Worm (Caenorhabditis elegans): ENCODE results near the gene srz-83.

srz-83 gene

ce11 chrIV:3551777-3552462, 47.7 kb downstream of the srz-83 start:
- TF ChIP-seq ztf-23 (GFP tag; IDR thresholded peaks at IDR 0.05): peak; percentile 61; the same call in 1 of the 2 replicates
- TF ChIP-seq med-1 (GFP tag; optimal IDR thresholded peaks at IDR 0.05; ENCODE audit: insufficient read depth): no peak
- TF ChIP-seq cog-1 (tag; optimal IDR thresholded peaks at IDR 0.05): peak; percentile 26
- TF ChIP-seq T22C8.4 (GFP tag; IDR thresholded peaks at IDR 0.05): peak; percentile 27; the same call in 1 of the 2 replicates
- 0 out of 2 replicates have a peak, but pooled peaks have one; percentile 26 for TF ChIP-seq klf-2 (GFP tag; conservative IDR thresholded peaks at IDR 0.05)
- TF ChIP-seq ref-1 (GFP tag; conservative IDR thresholded peaks at IDR 0.05): peak; percentile 65; the same call in 1 of the 2 replicates
- TF ChIP-seq tab-1 (GFP tag; IDR thresholded peaks at IDR 0.05): peak; percentile 85
- TF ChIP-seq flt-1 (GFP tag; IDR thresholded peaks at IDR 0.05): peak; percentile 91
- peak; percentile 65; the same call in 1 of the 2 replicates for TF ChIP-seq ztf-29 (GFP tag; IDR thresholded peaks at IDR 0.05)

ce11 chrIV:3552933-3553332, 48.7 kb downstream of the srz-83 start:
- TF ChIP-seq med-1 (GFP tag; optimal IDR thresholded peaks at IDR 0.05; ENCODE audit: insufficient read depth): no peak
- no peak for TF ChIP-seq flt-1 (GFP tag; IDR thresholded peaks at IDR 0.05)
- no peak for TF ChIP-seq klf-2 (GFP tag; conservative IDR thresholded peaks at IDR 0.05)
- no peak for TF ChIP-seq ztf-29 (GFP tag; IDR thresholded peaks at IDR 0.05)
- no peak for TF ChIP-seq cog-1 (tag; optimal IDR thresholded peaks at IDR 0.05)
- TF ChIP-seq T22C8.4 (GFP tag; IDR thresholded peaks at IDR 0.05): no peak
- TF ChIP-seq tab-1 (GFP tag; IDR thresholded peaks at IDR 0.05): no peak

All from whole organism, midembryonic.